Fruit fly (Drosophila melanogaster) whole organism, prepupa: ENCODE measurements around the gene hyd.
"Not testable (repeated sequence)": the region's sequence is repeated elsewhere in the genome, so short reads cannot be mapped to it uniquely, and the experiment has no call there.

ENCODE experiments used
- CG10631 ChIP-seq: fragments of 200-800 bp; sonication (Bioruptor generic); optimal IDR thresholded peaks from 2 replicates; lab custom pipeline; 2016; ENCODE audit warnings: missing biosample characterization, missing genetic modification characterization
- CG11762 ChIP-seq: fragments of 200-800 bp; sonication (Bioruptor generic); optimal IDR thresholded peaks from 3 replicates; lab custom pipeline; 2016; ENCODE audit warnings: missing biosample characterization, missing genetic modification characterization; ENCODE audit not compliant: insufficient read depth
- CG11902 ChIP-seq: fragments of 200-800 bp; sonication (Bioruptor generic); optimal IDR thresholded peaks from 3 replicates; lab custom pipeline; 2016; ENCODE audit warnings: missing biosample characterization, missing genetic modification characterization
- CG1621 ChIP-seq: fragments of 200-800 bp; sonication (Bioruptor generic); optimal IDR thresholded peaks from 3 replicates; lab custom pipeline; 2018; ENCODE audit warnings: missing biosample characterization, mild to moderate bottlenecking, missing genetic modification characterization
- CG31627 ChIP-seq: fragments of 200-800 bp; sonication (Bioruptor generic); optimal IDR thresholded peaks from 3 replicates; lab custom pipeline; 2016; ENCODE audit warnings: missing biosample characterization, missing genetic modification characterization
- CG32006 ChIP-seq: fragments of 200-800 bp; sonication (Bioruptor generic); optimal IDR thresholded peaks from 3 replicates; lab custom pipeline; 2017; ENCODE audit warnings: missing biosample characterization, mild to moderate bottlenecking, missing genetic modification characterization
- CG34406 ChIP-seq: fragments of 200-800 bp; sonication (Bioruptor generic); optimal IDR thresholded peaks from 3 replicates; lab custom pipeline; 2016; ENCODE audit warnings: missing biosample characterization, missing genetic modification characterization
- CG3919 ChIP-seq: fragments of 200-800 bp; sonication (Bioruptor generic); optimal IDR thresholded peaks from 3 replicates; lab custom pipeline; 2016; ENCODE audit warnings: missing biosample characterization, missing genetic modification characterization
- CG4318 ChIP-seq: fragments of 200-800 bp; sonication (Bioruptor generic); optimal IDR thresholded peaks from 3 replicates; lab custom pipeline; 2017; ENCODE audit warnings: missing biosample characterization, mild to moderate bottlenecking, missing genetic modification characterization
- CG6276 ChIP-seq: fragments of 200-800 bp; sonication (Bioruptor generic); optimal IDR thresholded peaks from 2 replicates; lab custom pipeline; 2017; ENCODE audit warnings: missing biosample characterization, mild to moderate bottlenecking, missing genetic modification characterization
- CG6792 ChIP-seq: fragments of 200-800 bp; sonication (Bioruptor generic); optimal IDR thresholded peaks from 3 replicates; lab custom pipeline; 2016; ENCODE audit warnings: missing biosample characterization, missing genetic modification characterization
- CG8119 ChIP-seq: fragments of 200-800 bp; sonication (Bioruptor generic); IDR thresholded peaks from 3 replicates; pipeline ENCODE4 v1.3.6; 2022; ENCODE audit warnings: missing biosample characterization, missing genetic modification characterization
- CG8319 ChIP-seq: fragments of 200-800 bp; sonication (Bioruptor generic); optimal IDR thresholded peaks from 3 replicates; lab custom pipeline; 2016; ENCODE audit warnings: missing biosample characterization, missing genetic modification characterization
- Eip78C ChIP-seq: fragments of 200-800 bp; sonication (Bioruptor generic); peaks from one replicate; lab custom pipeline; 2016; ENCODE audit warnings: missing biosample characterization, missing genetic modification characterization
- Eip93F ChIP-seq: fragments of 200-800 bp; sonication (Bioruptor generic); optimal IDR thresholded peaks from 2 replicates; lab custom pipeline; 2016; ENCODE audit warnings: missing biosample characterization, mild to moderate bottlenecking, missing genetic modification characterization
- Gug ChIP-seq: fragments of 200-800 bp; sonication (Bioruptor generic); IDR thresholded peaks from 2 replicates; pipeline ENCODE4 v1.3.6; 2022; ENCODE audit warnings: missing biosample characterization, missing genetic modification characterization
- Hr39 ChIP-seq: fragments of 200-800 bp; sonication (Bioruptor generic); optimal IDR thresholded peaks from 2 replicates; lab custom pipeline; 2016; ENCODE audit warnings: missing biosample characterization, missing genetic modification characterization
- Hr4 ChIP-seq: fragments of 200-800 bp; sonication (Bioruptor generic); optimal IDR thresholded peaks from 3 replicates; lab custom pipeline; 2016; ENCODE audit warnings: missing biosample characterization, missing genetic modification characterization
- Lpt ChIP-seq: fragments of 200-800 bp; sonication (Bioruptor generic); optimal IDR thresholded peaks from 3 replicates; lab custom pipeline; 2016; ENCODE audit warnings: missing biosample characterization, missing genetic modification characterization
- Met ChIP-seq: fragments of 200-800 bp; sonication (Bioruptor generic); optimal IDR thresholded peaks from 3 replicates; lab custom pipeline; 2016; ENCODE audit warnings: missing biosample characterization, missing genetic modification characterization
- OdsH ChIP-seq: fragments of 200-800 bp; sonication (Bioruptor generic); optimal IDR thresholded peaks from 3 replicates; lab custom pipeline; 2016; ENCODE audit warnings: missing biosample characterization, missing genetic modification characterization
- Sox102F ChIP-seq: fragments of 200-800 bp; sonication (Bioruptor generic); optimal IDR thresholded peaks from 2 replicates; lab custom pipeline; 2016; ENCODE audit warnings: missing biosample characterization, mild to moderate bottlenecking, missing genetic modification characterization
- Sox14 ChIP-seq: fragments of 200-800 bp; sonication (Bioruptor generic); optimal IDR thresholded peaks from 3 replicates; lab custom pipeline; 2016; ENCODE audit warnings: missing biosample characterization, missing genetic modification characterization
- Sox15 ChIP-seq: fragments of 200-800 bp; sonication (Bioruptor generic); optimal IDR thresholded peaks from 3 replicates; lab custom pipeline; 2016; ENCODE audit warnings: missing biosample characterization, missing genetic modification characterization
- cyc ChIP-seq: fragments of 200-800 bp; sonication (Bioruptor generic); optimal IDR thresholded peaks from 3 replicates; lab custom pipeline; 2016; ENCODE audit warnings: missing biosample characterization, missing genetic modification characterization
- dsx ChIP-seq: fragments of 200-800 bp; optimal IDR thresholded peaks from 3 replicates; lab custom pipeline; 2019; ENCODE audit warnings: missing biosample characterization, mild to moderate bottlenecking, missing genetic modification characterization, moderate library complexity; ENCODE audit not compliant: poor library complexity, severe bottlenecking
- fkh ChIP-seq: fragments of 200-800 bp; sonication (Bioruptor generic); optimal IDR thresholded peaks from 3 replicates; lab custom pipeline; 2017; ENCODE audit warnings: missing biosample characterization, mild to moderate bottlenecking, missing genetic modification characterization, moderate library complexity
- net ChIP-seq: fragments of 200-800 bp; sonication (Bioruptor generic); optimal IDR thresholded peaks from 3 replicates; lab custom pipeline; 2016; ENCODE audit warnings: missing biosample characterization, missing genetic modification characterization
- spab ChIP-seq: fragments of 200-800 bp; sonication (Bioruptor generic); optimal IDR thresholded peaks from 2 replicates; lab custom pipeline; 2017; ENCODE audit warnings: missing biosample characterization, mild to moderate bottlenecking, missing genetic modification characterization, missing genetic modification reagents
- vri ChIP-seq: fragments of 200-800 bp; sonication (Bioruptor generic); optimal IDR thresholded peaks from 3 replicates; lab custom pipeline; 2016; ENCODE audit warnings: missing biosample characterization, mild to moderate bottlenecking, missing genetic modification characterization

hyd gene

DNA sequence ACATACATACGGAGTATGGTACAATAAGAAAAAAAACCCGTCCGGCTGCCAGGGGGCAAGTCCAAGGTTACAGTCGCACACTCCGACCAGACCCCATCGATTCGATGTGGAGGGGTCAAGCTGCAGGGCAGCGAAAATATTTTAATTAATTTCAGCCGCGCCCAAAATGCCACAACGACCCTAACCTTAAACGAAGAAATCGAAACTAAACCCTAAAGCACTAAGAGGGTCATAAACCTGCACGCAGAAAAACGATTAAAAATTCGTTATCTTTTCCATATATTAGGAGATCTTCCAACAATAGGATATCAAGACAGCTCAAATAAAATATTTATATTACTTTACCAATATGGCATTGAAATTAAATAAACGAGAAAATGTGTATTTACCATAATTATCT, 23.5 kb downstream of the hyd start (continued):
- no peak for TF ChIP-seq fkh (GFP tag; lab: Kevin White, UChicago)
- no peak for TF ChIP-seq CG4318 (GFP tag; lab: Kevin White, UChicago)
- TF ChIP-seq Sox102F (GFP tag; lab: Kevin White, UChicago) = peak; percentile 13
- TF ChIP-seq CG1621 (tag; lab: Kevin White, UChicago) = no peak
- TF ChIP-seq CG3919 (GFP tag; lab: Kevin White, UChicago) = no peak
- TF ChIP-seq CG8319 (GFP tag; lab: Kevin White, UChicago) = no peak
- TF ChIP-seq Sox14 (GFP tag; lab: Kevin White, UChicago) = no peak
- peak; percentile 42 for TF ChIP-seq Met (GFP tag; lab: Kevin White, UChicago)
- TF ChIP-seq CG32006 = no peak
- no peak for TF ChIP-seq CG11902 (GFP tag; lab: Kevin White, UChicago)
- no peak for TF ChIP-seq CG6792 (GFP tag; lab: Kevin White, UChicago)

DNA sequence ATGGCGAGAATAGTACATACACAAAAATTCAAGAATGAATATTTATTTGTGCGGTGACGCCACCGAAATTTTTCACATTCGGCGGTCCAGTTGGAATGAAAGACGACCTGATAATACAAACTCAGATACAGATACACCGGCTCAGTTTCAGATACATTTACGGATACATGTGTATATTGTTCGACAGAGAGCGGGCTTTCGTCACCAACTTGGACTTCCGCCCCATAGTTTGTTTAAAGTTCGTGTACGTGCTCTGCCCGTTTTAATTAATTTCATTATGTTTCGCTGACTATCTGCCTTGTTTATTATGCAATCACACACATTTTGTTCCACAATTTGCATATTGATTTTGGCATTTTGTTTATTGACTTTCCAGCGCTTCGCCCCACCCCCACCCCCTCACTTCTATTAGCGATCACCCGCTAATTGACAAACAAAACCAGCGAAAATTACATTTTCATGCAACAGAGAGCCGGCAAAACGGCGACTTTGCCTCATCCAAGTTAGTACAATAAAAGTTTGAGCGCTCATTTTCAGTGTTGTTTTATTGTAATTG, 24.2 kb downstream of the hyd start:
- TF ChIP-seq CG3919 (GFP tag; lab: Kevin White, UChicago) = no peak
- TF ChIP-seq Eip78C (GFP tag; lab: Kevin White, UChicago) = peak; percentile 49
- peak; percentile 3 for TF ChIP-seq Met (GFP tag; lab: Kevin White, UChicago)
- TF ChIP-seq vri (GFP tag; lab: Kevin White, UChicago) = peak; percentile 30
- peak; percentile 94 for TF ChIP-seq fkh (GFP tag; lab: Kevin White, UChicago)
- TF ChIP-seq spab = no peak

DNA sequence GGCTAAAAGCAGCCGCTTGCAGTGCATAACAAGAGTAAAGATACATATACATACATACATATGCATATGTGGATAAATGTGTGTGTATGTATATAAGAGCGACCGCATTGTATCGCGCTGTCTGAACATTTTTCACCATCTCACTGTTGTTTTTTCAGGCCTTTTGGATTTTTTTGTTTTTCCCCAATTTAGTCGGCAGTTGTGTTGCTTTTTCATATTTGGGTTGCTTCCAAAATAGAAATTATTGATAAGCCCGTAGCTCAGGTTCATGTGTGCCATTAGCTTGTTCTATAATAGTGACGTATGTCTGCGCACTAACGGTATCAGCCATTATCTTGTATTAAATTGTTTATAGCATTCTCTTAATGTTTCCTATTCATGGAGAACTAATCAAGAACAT, 24.9 kb downstream of the hyd start:
- no peak for TF ChIP-seq CG8119 (GFP tag; lab: Robert Waterston, UW)
- peak; percentile 21 for TF ChIP-seq vri (GFP tag; lab: Kevin White, UChicago)

DNA sequence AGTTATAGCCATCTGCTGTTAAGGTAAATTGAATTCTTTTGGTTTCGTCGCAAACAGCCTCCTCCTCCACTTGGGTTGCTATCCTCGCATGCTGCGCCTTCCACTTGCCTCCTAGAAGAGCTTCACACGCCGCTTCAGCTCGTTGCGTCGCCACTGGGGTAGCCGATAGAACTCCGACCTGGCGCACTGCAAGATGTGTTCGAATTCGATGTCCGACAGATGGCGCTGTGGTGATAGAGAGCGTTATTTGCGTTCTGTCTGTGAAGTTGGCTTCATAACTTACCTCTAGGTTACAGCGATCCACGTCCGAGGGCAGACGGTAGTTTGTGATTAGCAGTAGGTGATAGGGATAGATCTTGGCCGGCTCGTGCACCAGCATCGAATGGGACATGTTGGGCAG, 30.4 kb downstream of the hyd start:
- TF ChIP-seq CG11762 = no peak
- TF ChIP-seq Sox102F (GFP tag; lab: Kevin White, UChicago) = no peak
- TF ChIP-seq fkh (GFP tag; lab: Kevin White, UChicago) = no peak
- no peak for TF ChIP-seq cyc (GFP tag; lab: Kevin White, UChicago)
- no peak for TF ChIP-seq Sox15 (GFP tag; lab: Kevin White, UChicago)
- no peak for TF ChIP-seq CG31627 (GFP tag; lab: Kevin White, UChicago)
- no peak for TF ChIP-seq dsx (GFP tag; lab: Kevin White, UChicago)
- no peak for TF ChIP-seq Gug (GFP tag; lab: Robert Waterston, UW)
- no peak for TF ChIP-seq CG34406 (GFP tag; lab: Kevin White, UChicago)
- no peak for TF ChIP-seq Hr39 (GFP tag; lab: Kevin White, UChicago)
- no peak for TF ChIP-seq CG8319 (GFP tag; lab: Kevin White, UChicago)
- TF ChIP-seq Hr4 (GFP tag; lab: Kevin White, UChicago) = no peak
- TF ChIP-seq net (GFP tag; lab: Kevin White, UChicago) = no peak
- TF ChIP-seq Lpt (GFP tag; lab: Kevin White, UChicago) = no peak
- no peak for TF ChIP-seq Eip93F (GFP tag; lab: Kevin White, UChicago)

DNA sequence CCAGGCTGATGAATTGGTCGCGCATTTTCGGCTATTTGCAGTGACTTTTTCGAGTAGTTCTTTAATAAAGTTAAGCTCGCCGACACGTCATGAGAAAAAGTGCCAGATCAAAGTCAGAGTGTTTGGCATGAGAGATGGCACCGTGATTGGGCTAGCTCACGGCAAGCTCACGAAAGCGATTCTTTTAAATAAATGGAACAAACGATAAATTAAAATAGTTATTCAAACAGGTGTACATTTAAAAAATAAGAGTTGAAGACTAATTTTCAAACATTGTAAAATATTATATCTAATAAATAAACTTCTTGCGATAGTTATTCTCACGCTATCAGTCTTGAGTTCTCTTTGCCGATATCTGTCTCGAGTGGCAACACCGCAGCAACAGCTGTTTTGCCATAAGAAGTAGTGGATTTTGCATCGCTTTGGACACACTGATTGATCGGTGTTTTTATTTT, 32.7 kb downstream of the hyd start, which contains the start of the genes Unc-115b, p24-2 and CG32939:
Gene Unc-115b, minus strand, starts transcription at position 101 of the 455 bp plus-strand sequence.
Gene p24-2, minus strand, starts transcription at position 120 of the 455 bp plus-strand sequence.
Gene CG32939, plus strand, starts transcription at position 405 of the 455 bp plus-strand sequence.
- TF ChIP-seq CG6276, Eip93F, net (GFP tag; lab: Kevin White, UChicago): not testable (repeated sequence)

DNA sequence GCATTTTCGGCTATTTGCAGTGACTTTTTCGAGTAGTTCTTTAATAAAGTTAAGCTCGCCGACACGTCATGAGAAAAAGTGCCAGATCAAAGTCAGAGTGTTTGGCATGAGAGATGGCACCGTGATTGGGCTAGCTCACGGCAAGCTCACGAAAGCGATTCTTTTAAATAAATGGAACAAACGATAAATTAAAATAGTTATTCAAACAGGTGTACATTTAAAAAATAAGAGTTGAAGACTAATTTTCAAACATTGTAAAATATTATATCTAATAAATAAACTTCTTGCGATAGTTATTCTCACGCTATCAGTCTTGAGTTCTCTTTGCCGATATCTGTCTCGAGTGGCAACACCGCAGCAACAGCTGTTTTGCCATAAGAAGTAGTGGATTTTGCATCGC, 40.0 kb downstream of the hyd start, which contains the start of the genes eca and CG18542:
Gene eca, minus strand, starts transcription at position 101 of the 400 bp plus-strand sequence.
Gene CG18542, plus strand, starts transcription at position 385 of the 400 bp plus-strand sequence.
- not testable (repeated sequence) for TF ChIP-seq CG10631, CG6792, OdsH (GFP tag; lab: Kevin White, UChicago)
